Worm (Caenorhabditis elegans) whole organism, mixed stage, embryonic: ENCODE results near the gene pef-1.
A peak's percentile ranks its signal among the peaks of the same experiment; 100 is the strongest.

Experiments used
- M03D4.4 ChIP-seq: sonication (generic microtip); optimal IDR thresholded peaks from 2 replicates; lab custom pipeline; 2017; ENCODE audit warnings: mild to moderate bottlenecking, missing genetic modification characterization, missing compliant biosample characterization
- bed-3 ChIP-seq: fragments of 200-800 bp; sonication (Bioruptor generic); optimal IDR thresholded peaks from 3 replicates; lab custom pipeline; 2018; ENCODE audit warnings: mild to moderate bottlenecking, missing genetic modification characterization, moderate library complexity, missing compliant biosample characterization
- ceh-39 ChIP-seq: fragments of 150-350 bp; optimal IDR thresholded peaks from 2 replicates; lab custom pipeline; 2014; ENCODE audit warnings: missing biosample characterization, missing genetic modification characterization
- ceh-43 ChIP-seq: fragments of 200-800 bp; sonication (Bioruptor generic); optimal IDR thresholded peaks from 2 replicates; lab custom pipeline; 2018; ENCODE audit warnings: mild to moderate bottlenecking, missing genetic modification characterization, moderate library complexity, missing compliant biosample characterization
- ces-1 ChIP-seq: fragments of 150-350 bp; optimal IDR thresholded peaks from 2 replicates; lab custom pipeline; 2014; ENCODE audit warnings: missing biosample characterization, missing genetic modification reagents, missing genetic modification characterization
- cnd-1 ChIP-seq: fragments of 200-800 bp; sonication (Bioruptor generic); optimal IDR thresholded peaks from 2 replicates; lab custom pipeline; 2018; ENCODE audit warnings: mild to moderate bottlenecking, missing genetic modification characterization, missing compliant biosample characterization
- drap-1 ChIP-seq: fragments of 200-800 bp; sonication (Bioruptor generic); optimal IDR thresholded peaks from 3 replicates; lab custom pipeline; 2018; ENCODE audit warnings: mild to moderate bottlenecking, missing genetic modification characterization, missing compliant biosample characterization
- elt-1 ChIP-seq: sonication (generic microtip); optimal IDR thresholded peaks from 2 replicates; lab custom pipeline; 2017; ENCODE audit warnings: missing genetic modification characterization, mild to moderate bottlenecking, missing compliant biosample characterization, antibody characterized with exemption, moderate library complexity, borderline replicate concordance; ENCODE audit not compliant: insufficient read depth
- elt-3 ChIP-seq: fragments of 150-350 bp; optimal IDR thresholded peaks from 2 replicates; lab custom pipeline; 2014; ENCODE audit warnings: missing biosample characterization, missing genetic modification characterization
- ham-2 ChIP-seq: fragments of 200-800 bp; sonication (Bioruptor generic); optimal IDR thresholded peaks from 2 replicates; lab custom pipeline; 2018; ENCODE audit warnings: mild to moderate bottlenecking, missing genetic modification characterization, missing compliant biosample characterization
- hlh-1 ChIP-seq: fragments of 150-350 bp; optimal IDR thresholded peaks from 2 replicates; lab custom pipeline; 2014; ENCODE audit warnings: missing biosample characterization, missing genetic modification reagents, missing genetic modification characterization
- lin-13 ChIP-seq: fragments of 150-350 bp; optimal IDR thresholded peaks from 2 replicates; lab custom pipeline; 2014; ENCODE audit warnings: missing biosample characterization, missing genetic modification characterization
- lsy-2 ChIP-seq: fragments of 150-350 bp; optimal IDR thresholded peaks from 2 replicates; lab custom pipeline; 2014; ENCODE audit warnings: missing biosample characterization, missing genetic modification characterization
- mab-5 ChIP-seq: fragments of 150-350 bp; optimal IDR thresholded peaks from 2 replicates; lab custom pipeline; 2014; ENCODE audit warnings: missing biosample characterization, missing genetic modification characterization
- mep-1 ChIP-seq: fragments of 150-350 bp; optimal IDR thresholded peaks from 2 replicates; lab custom pipeline; 2017; ENCODE audit warnings: missing biosample characterization, missing genetic modification reagents, missing genetic modification characterization, inconsistent platforms
- mls-2 ChIP-seq: sonication (generic microtip); optimal IDR thresholded peaks from 2 replicates; lab custom pipeline; 2016; ENCODE audit warnings: mild to moderate bottlenecking, missing genetic modification characterization, moderate library complexity, missing compliant biosample characterization
- nhr-12 ChIP-seq: fragments of 150-350 bp; optimal IDR thresholded peaks from 2 replicates; lab custom pipeline; 2014; ENCODE audit warnings: missing biosample characterization, missing genetic modification characterization
- nhr-2 ChIP-seq: fragments of 150-350 bp; optimal IDR thresholded peaks from 2 replicates; lab custom pipeline; 2014; ENCODE audit warnings: missing biosample characterization, missing genetic modification characterization
- nhr-237 ChIP-seq: fragments of 150-350 bp; optimal IDR thresholded peaks from 2 replicates; lab custom pipeline; 2014; ENCODE audit warnings: missing biosample characterization, missing genetic modification characterization
- nhr-28 ChIP-seq: fragments of 150-350 bp; optimal IDR thresholded peaks from 2 replicates; lab custom pipeline; 2014; ENCODE audit warnings: missing biosample characterization, missing genetic modification characterization
- nhr-76 ChIP-seq: sonication (generic microtip); optimal IDR thresholded peaks from 2 replicates; lab custom pipeline; 2017; ENCODE audit warnings: missing biosample characterization, missing genetic modification characterization
- sem-2 ChIP-seq: fragments of 200-800 bp; sonication (Bioruptor generic); optimal IDR thresholded peaks from 2 replicates; lab custom pipeline; 2018; ENCODE audit warnings: mild to moderate bottlenecking, missing genetic modification characterization, missing compliant biosample characterization
- snpc-4 ChIP-seq: fragments of 150-350 bp; optimal IDR thresholded peaks from 2 replicates; lab custom pipeline; 2014; ENCODE audit warnings: missing biosample characterization, missing genetic modification characterization
- sptf-1 ChIP-seq: sonication (generic microtip); optimal IDR thresholded peaks from 2 replicates; lab custom pipeline; 2017; ENCODE audit warnings: mild to moderate bottlenecking, missing genetic modification characterization, moderate library complexity, missing compliant biosample characterization
- tbx-8 ChIP-seq: fragments of 200-800 bp; sonication (Bioruptor generic); optimal IDR thresholded peaks from 2 replicates; lab custom pipeline; 2018; ENCODE audit warnings: mild to moderate bottlenecking, missing genetic modification characterization, moderate library complexity, missing compliant biosample characterization
- unc-120 ChIP-seq: sonication (generic microtip); optimal IDR thresholded peaks from 2 replicates; lab custom pipeline; 2017; ENCODE audit warnings: missing genetic modification characterization, missing compliant biosample characterization; ENCODE audit not compliant: poor library complexity, severe bottlenecking
- unc-39 ChIP-seq: fragments of 150-350 bp; optimal IDR thresholded peaks from 2 replicates; lab custom pipeline; 2014; ENCODE audit warnings: missing biosample characterization, missing genetic modification characterization
- unc-62 ChIP-seq: fragments of 150-350 bp; optimal IDR thresholded peaks from 2 replicates; lab custom pipeline; 2014; ENCODE audit warnings: missing biosample characterization, missing genetic modification reagents, missing genetic modification characterization
- zip-8 ChIP-seq: fragments of 150-350 bp; optimal IDR thresholded peaks from 2 replicates; lab custom pipeline; 2014; ENCODE audit warnings: missing biosample characterization, missing genetic modification characterization

The pef-1 gene

ce11 chrIII:952184-952583, 26.1 kb upstream of the pef-1 start, which contains the start of gene fbxa-10:
fbxa-10 (plus strand) TSS chrIII:952390.
- no peak for TF ChIP-seq ceh-39
- TF ChIP-seq sem-2, result no peak
- TF ChIP-seq unc-120 (tag; lab: Kevin White, UChicago), result peak; percentile 68
- TF ChIP-seq ces-1 (GFP tag; lab: Kevin White, UChicago), result peak; percentile 52
- TF ChIP-seq nhr-76 (tag; lab: Kevin White, UChicago), result no peak
- no peak for TF ChIP-seq zip-8 (tag; lab: Kevin White, UChicago)
- no peak for TF ChIP-seq drap-1 (GFP tag; lab: Kevin White, UChicago)

ce11 chrIII:950472-950871, 24.4 kb upstream of the pef-1 start, which contains the start of the genes fbxa-67 and fbxa-11:
fbxa-67 (minus strand) TSS chrIII:950670.
fbxa-11 (plus strand) TSS chrIII:950869.
- TF ChIP-seq ces-1 (GFP tag; lab: Kevin White, UChicago), result peak; percentile 11
- no peak for TF ChIP-seq nhr-76 (tag; lab: Kevin White, UChicago)
- TF ChIP-seq, all 35 proteins: peak for 1

ce11 chrIII:946250-946725, 20.2 kb upstream of the pef-1 start, which contains the start of gene fbxa-60:
fbxa-60 (minus strand) TSS chrIII:946300.
- TF ChIP-seq ceh-39 (no peak), elt-1 (tag; lab: Kevin White, UChicago) (no peak), elt-3 (no peak), M03D4.4 (no peak), sptf-1 (tag; lab: Kevin White, UChicago) (no peak), snpc-4 (no peak), lin-13 (tag; lab: Kevin White, UChicago) (no peak), mep-1 (tag; lab: Kevin White, UChicago) (no peak), mls-2 (no peak), tbx-8 (GFP tag; lab: Kevin White, UChicago) (no peak), ces-1 (GFP tag; lab: Kevin White, UChicago) (no peak), lsy-2 (no peak), mab-5 (tag; lab: Kevin White, UChicago) (no peak)

- no peak for TF ChIP-seq unc-120 (tag; lab: Kevin White, UChicago)
- TF ChIP-seq cnd-1 (tag; lab: Kevin White, UChicago), result no peak
- TF ChIP-seq tbx-8 (GFP tag; lab: Kevin White, UChicago), result no peak
- TF ChIP-seq M03D4.4, result no peak
- no peak for TF ChIP-seq unc-39 (tag; lab: Kevin White, UChicago)
- no peak for TF ChIP-seq elt-3
- no peak for TF ChIP-seq nhr-28 (tag; lab: Kevin White, UChicago)
- TF ChIP-seq ceh-43 (GFP tag; lab: Kevin White, UChicago), result no peak
- TF ChIP-seq hlh-1, result no peak
- TF ChIP-seq unc-62 (GFP tag; lab: Kevin White, UChicago), result no peak
Measured at ce11 chrIII:943426-943927, 17.4 kb upstream of the pef-1 start, which contains the start of gene fbxa-59. fbxa-59 (minus strand) TSS chrIII:943476.

ce11 chrIII:941958-942357, 15.8 kb upstream of the pef-1 start:
- no peak for TF ChIP-seq nhr-12 (tag; lab: Kevin White, UChicago)
- TF ChIP-seq lin-13 (tag; lab: Kevin White, UChicago), result no peak
- no peak for TF ChIP-seq ham-2 (GFP tag; lab: Kevin White, UChicago)
- no peak for TF ChIP-seq unc-62 (GFP tag; lab: Kevin White, UChicago)
- no peak for TF ChIP-seq M03D4.4
- no peak for TF ChIP-seq bed-3 (GFP tag; lab: Kevin White, UChicago)
- TF ChIP-seq mep-1 (tag; lab: Kevin White, UChicago), result no peak
- TF ChIP-seq ceh-43 (GFP tag; lab: Kevin White, UChicago), result no peak
- TF ChIP-seq mab-5 (tag; lab: Kevin White, UChicago), result no peak
- no peak for TF ChIP-seq elt-1 (tag; lab: Kevin White, UChicago)
- TF ChIP-seq nhr-2 (tag; lab: Kevin White, UChicago), result no peak
- TF ChIP-seq nhr-28 (tag; lab: Kevin White, UChicago), result no peak
- TF ChIP-seq sem-2, result no peak
- no peak for TF ChIP-seq hlh-1
- TF ChIP-seq nhr-237, result no peak
- TF ChIP-seq sptf-1 (tag; lab: Kevin White, UChicago), result no peak
- TF ChIP-seq snpc-4, result no peak
- TF ChIP-seq elt-3, result no peak
